Fruit fly (Drosophila melanogaster) whole organism, pupa: ENCODE measurements around the gene Had1.

Experiments
- CG10348 ChIP-seq: fragments of 200-800 bp; sonication (Bioruptor generic); IDR thresholded peaks from 2 replicates; pipeline ENCODE4 v1.3.6; 2022; ENCODE audit warnings: missing biosample characterization, missing genetic modification characterization
- CG12605 ChIP-seq: fragments of 200-800 bp; sonication (Bioruptor generic); IDR thresholded peaks from 2 replicates; pipeline ENCODE4 v1.3.6; 2022; ENCODE audit warnings: missing biosample characterization, missing genetic modification characterization
- CG13204 ChIP-seq: fragments of 200-800 bp; sonication (Bioruptor generic); optimal IDR thresholded peaks from 2 replicates; lab custom pipeline; 2018; ENCODE audit warnings: missing biosample characterization, mild to moderate bottlenecking, missing genetic modification characterization, moderate library complexity
- CG14655 ChIP-seq: fragments of 200-800 bp; sonication (Bioruptor generic); optimal IDR thresholded peaks from 3 replicates; lab custom pipeline; 2017; ENCODE audit warnings: mild to moderate bottlenecking, missing biosample characterization, missing genetic modification reagents, missing genetic modification characterization
- CG15710 ChIP-seq: fragments of 200-800 bp; sonication (Bioruptor generic); optimal IDR thresholded peaks from 2 replicates; lab custom pipeline; 2018; ENCODE audit warnings: missing biosample characterization, mild to moderate bottlenecking, missing genetic modification characterization, moderate library complexity
- CG17806 ChIP-seq: fragments of 200-800 bp; sonication (Bioruptor generic); optimal IDR thresholded peaks from 2 replicates; lab custom pipeline; 2018; ENCODE audit warnings: missing biosample characterization, mild to moderate bottlenecking, missing genetic modification characterization, moderate library complexity
- CG32121 ChIP-seq: fragments of 200-800 bp; sonication (Bioruptor generic); IDR thresholded peaks from 2 replicates; pipeline ENCODE4 v1.3.6; 2022; ENCODE audit warnings: missing biosample characterization, missing genetic modification characterization
- CG34367 ChIP-seq: fragments of 200-800 bp; sonication (Bioruptor generic); optimal IDR thresholded peaks from 2 replicates; lab custom pipeline; 2018; ENCODE audit warnings: missing biosample characterization, mild to moderate bottlenecking, missing genetic modification characterization
- CG4496 ChIP-seq: fragments of 200-800 bp; sonication (Bioruptor generic); IDR thresholded peaks from 3 replicates; pipeline ENCODE4 v1.3.6; 2022; ENCODE audit warnings: missing biosample characterization, missing genetic modification characterization
- CG8159 ChIP-seq: fragments of 200-800 bp; sonication (Bioruptor generic); optimal IDR thresholded peaks from 3 replicates; lab custom pipeline; 2018; ENCODE audit warnings: missing biosample characterization, mild to moderate bottlenecking, missing genetic modification characterization, moderate library complexity
- CG8301 ChIP-seq: fragments of 200-800 bp; sonication (Bioruptor generic); optimal IDR thresholded peaks from 2 replicates; lab custom pipeline; 2018; ENCODE audit warnings: missing biosample characterization, mild to moderate bottlenecking, missing genetic modification characterization
- CG9948 ChIP-seq: fragments of 200-800 bp; sonication (Bioruptor generic); optimal IDR thresholded peaks from 2 replicates; lab custom pipeline; 2018; ENCODE audit warnings: missing biosample characterization, mild to moderate bottlenecking, missing genetic modification characterization, moderate library complexity
- D1 ChIP-seq: fragments of 200-800 bp; sonication (Bioruptor generic); optimal IDR thresholded peaks from 2 replicates; lab custom pipeline; 2018; ENCODE audit warnings: missing biosample characterization, mild to moderate bottlenecking, missing genetic modification characterization, moderate library complexity
- EcR ChIP-seq: fragments of 200-800 bp; sonication (Bioruptor generic); optimal IDR thresholded peaks from 3 replicates; lab custom pipeline; 2019; ENCODE audit warnings: missing biosample characterization, missing genetic modification characterization, mild to moderate bottlenecking, moderate library complexity, missing genetic modification reagents
- Ets98B ChIP-seq: fragments of 200-800 bp; sonication (Bioruptor generic); IDR thresholded peaks from 2 replicates; pipeline ENCODE4 v1.3.6; 2022; ENCODE audit warnings: missing biosample characterization, missing genetic modification characterization
- Pif1A ChIP-seq: fragments of 200-800 bp; sonication (Bioruptor generic); optimal IDR thresholded peaks from 3 replicates; lab custom pipeline; 2016; ENCODE audit warnings: missing biosample characterization, missing genetic modification characterization
- Pif1B ChIP-seq: fragments of 200-800 bp; sonication (Bioruptor generic); optimal IDR thresholded peaks from 3 replicates; lab custom pipeline; 2016; ENCODE audit warnings: missing biosample characterization, missing genetic modification characterization
- Snoo ChIP-seq: fragments of 200-800 bp; sonication (Bioruptor generic); optimal IDR thresholded peaks from 3 replicates; lab custom pipeline; 2017; ENCODE audit warnings: missing biosample characterization, mild to moderate bottlenecking, missing genetic modification characterization, inconsistent platforms
- fd96Ca ChIP-seq: fragments of 200-800 bp; sonication (Bioruptor generic); IDR thresholded peaks from 3 replicates; pipeline ENCODE4 v1.3.6; 2022; ENCODE audit warnings: missing biosample characterization, missing genetic modification characterization
- gl ChIP-seq: fragments of 200-800 bp; sonication (Bioruptor generic); optimal IDR thresholded peaks from 2 replicates; lab custom pipeline; 2018; ENCODE audit warnings: missing biosample characterization, mild to moderate bottlenecking, missing genetic modification characterization
- rn ChIP-seq: fragments of 200-800 bp; sonication (Bioruptor generic); IDR thresholded peaks from 2 replicates; pipeline ENCODE4 v1.3.6; 2022; ENCODE audit warnings: missing biosample characterization, missing genetic modification characterization

Had1 gene

DNA sequence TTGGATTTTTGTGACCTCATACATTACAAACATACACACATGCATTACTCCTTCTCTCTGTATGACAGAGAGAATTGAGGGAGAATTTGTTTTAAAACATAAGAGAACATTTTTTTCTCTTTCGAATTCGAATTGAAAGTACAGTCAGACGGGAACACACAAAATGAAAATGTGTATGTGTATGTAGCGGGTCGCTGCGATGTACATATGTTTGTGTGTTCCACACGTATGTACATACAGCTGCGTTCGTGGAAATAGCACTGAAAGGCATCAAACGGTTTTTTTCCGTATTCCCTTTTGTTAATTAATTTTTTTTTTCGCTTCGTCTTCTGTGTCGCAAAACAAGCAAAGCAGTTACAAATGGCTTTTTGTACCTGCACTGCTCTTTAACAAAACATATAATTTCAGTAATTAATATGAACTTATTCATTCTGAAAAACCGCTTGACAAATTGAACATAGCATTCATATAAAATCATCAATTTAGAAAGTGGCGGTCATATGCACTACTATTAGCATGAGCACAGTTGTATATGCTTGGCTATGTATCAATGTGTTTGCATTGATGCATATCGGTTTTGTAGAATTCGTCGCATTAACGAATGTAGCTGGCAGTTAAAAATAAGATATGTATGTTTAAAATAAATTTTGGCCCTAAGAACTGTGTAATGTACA lies 24.3 kb upstream of the Had1 start:
- TF ChIP-seq Pif1B (GFP tag; lab: Kevin White, UChicago): peak; percentile 95
- TF ChIP-seq Ets98B: peak; percentile 89
- TF ChIP-seq CG15710 (tag; lab: Kevin White, UChicago): peak; percentile 97
- peak; percentile 97 for TF ChIP-seq CG34367 (tag; lab: Kevin White, UChicago)
- TF ChIP-seq Snoo (tag; lab: Kevin White, UChicago): peak; percentile 96
- TF ChIP-seq rn (GFP tag; lab: Robert Waterston, UW): peak; percentile 86
- TF ChIP-seq fd96Ca (GFP tag; lab: Robert Waterston, UW): peak; percentile 96
- TF ChIP-seq CG17806: peak; percentile 95
- TF ChIP-seq CG10348 (GFP tag; lab: Robert Waterston, UW): peak; percentile 79
- peak; percentile 90 for TF ChIP-seq CG12605 (GFP tag; lab: Robert Waterston, UW)
- TF ChIP-seq D1 (tag; lab: Kevin White, UChicago): peak; percentile 95
- TF ChIP-seq CG8159 (tag; lab: Kevin White, UChicago): peak; percentile 98
- peak; percentile 93 for TF ChIP-seq CG13204 (GFP tag; lab: Kevin White, UChicago)
- TF ChIP-seq CG32121 (GFP tag; lab: Robert Waterston, UW): peak; percentile 96
- TF ChIP-seq CG9948 (tag; lab: Kevin White, UChicago): peak; percentile 97
- TF ChIP-seq CG4496: peak; percentile 94
- TF ChIP-seq gl (tag; lab: Kevin White, UChicago): peak; percentile 94
- peak; percentile 97 for TF ChIP-seq Pif1A (GFP tag; lab: Kevin White, UChicago)
- TF ChIP-seq EcR (GFP tag; lab: Kevin White, UChicago): peak; percentile 6
- peak; percentile 98 for TF ChIP-seq CG8301
- peak; percentile 99 for TF ChIP-seq CG14655 (GFP tag; lab: Kevin White, UChicago)

- TF ChIP-seq CG10348 (GFP tag; lab: Robert Waterston, UW): no peak
- no peak for TF ChIP-seq CG12605 (GFP tag; lab: Robert Waterston, UW)
- no peak for TF ChIP-seq CG32121 (GFP tag; lab: Robert Waterston, UW)
- TF ChIP-seq CG8301: no peak
- TF ChIP-seq CG34367 (tag; lab: Kevin White, UChicago): no peak
- TF ChIP-seq Snoo (tag; lab: Kevin White, UChicago): no peak
- no peak for TF ChIP-seq gl (tag; lab: Kevin White, UChicago)
- no peak for TF ChIP-seq rn (GFP tag; lab: Robert Waterston, UW)
- TF ChIP-seq fd96Ca (GFP tag; lab: Robert Waterston, UW): no peak
- no peak for TF ChIP-seq EcR (GFP tag; lab: Kevin White, UChicago)
- no peak for TF ChIP-seq CG13204 (GFP tag; lab: Kevin White, UChicago)
- no peak for TF ChIP-seq D1 (tag; lab: Kevin White, UChicago)
- no peak for TF ChIP-seq CG4496
- TF ChIP-seq Pif1A (GFP tag; lab: Kevin White, UChicago): no peak
- TF ChIP-seq, all 21 proteins: peak for 0
Observed at dm6 chrX:16331562-16332233, 23.2 kb upstream of the Had1 start.

- TF ChIP-seq Ets98B: no peak
- no peak for TF ChIP-seq Pif1B (GFP tag; lab: Kevin White, UChicago)
- no peak for TF ChIP-seq Pif1A (GFP tag; lab: Kevin White, UChicago)
- no peak for TF ChIP-seq CG34367 (tag; lab: Kevin White, UChicago)
- TF ChIP-seq CG4496: no peak
- no peak for TF ChIP-seq CG10348 (GFP tag; lab: Robert Waterston, UW)
- no peak for TF ChIP-seq CG8159 (tag; lab: Kevin White, UChicago)
- TF ChIP-seq Snoo (tag; lab: Kevin White, UChicago): no peak
- TF ChIP-seq CG12605 (GFP tag; lab: Robert Waterston, UW): no peak
- TF ChIP-seq CG15710 (tag; lab: Kevin White, UChicago): no peak
- TF ChIP-seq CG14655 (GFP tag; lab: Kevin White, UChicago): no peak
- no peak for TF ChIP-seq CG17806
- no peak for TF ChIP-seq gl (tag; lab: Kevin White, UChicago)
- TF ChIP-seq EcR (GFP tag; lab: Kevin White, UChicago): no peak
- TF ChIP-seq CG9948 (tag; lab: Kevin White, UChicago): no peak
- TF ChIP-seq rn (GFP tag; lab: Robert Waterston, UW): no peak
Observed at dm6 chrX:16330659-16331058, 22.2 kb upstream of the Had1 start, which contains the start of gene CG9919. Gene CG9919 (minus strand): TSS chrX:16330759.

DNA sequence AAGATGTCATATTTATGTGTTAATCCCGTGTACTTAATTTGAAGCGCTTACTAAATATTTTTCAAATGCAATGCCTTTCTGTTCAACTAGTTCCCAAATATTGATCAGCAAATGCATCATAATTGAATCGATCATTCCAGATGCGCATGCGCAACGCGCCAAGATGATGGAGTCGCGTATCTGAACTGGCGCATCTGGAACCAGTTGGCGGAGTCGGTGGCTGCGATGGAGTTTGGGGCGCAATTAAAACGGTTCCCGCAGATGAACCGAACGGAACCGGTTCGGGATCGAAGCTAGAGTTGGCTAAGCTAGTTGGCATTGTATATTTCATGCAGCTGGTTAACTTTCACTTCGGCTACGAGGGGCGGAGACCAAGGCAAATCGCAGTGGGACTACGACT lies 17.0 kb upstream of the Had1 start, which contains the start of gene CalpC:
Gene CalpC (plus strand): TSS at position 292 of the 400 bp plus-strand sequence.
- TF ChIP-seq rn (GFP tag; lab: Robert Waterston, UW) (no peak), fd96Ca (GFP tag; lab: Robert Waterston, UW) (no peak), CG8159 (tag; lab: Kevin White, UChicago) (no peak), CG13204 (GFP tag; lab: Kevin White, UChicago) (no peak), EcR (GFP tag; lab: Kevin White, UChicago) (no peak), CG10348 (GFP tag; lab: Robert Waterston, UW) (no peak), CG34367 (tag; lab: Kevin White, UChicago) (no peak), Pif1A (GFP tag; lab: Kevin White, UChicago) (no peak), Ets98B (no peak)

dm6 chrX:16323536-16323935 lies 15.1 kb upstream of the Had1 start:
- TF ChIP-seq fd96Ca (GFP tag; lab: Robert Waterston, UW) (no peak), CG15710 (tag; lab: Kevin White, UChicago) (no peak), CG17806 (no peak), Pif1A (GFP tag; lab: Kevin White, UChicago) (no peak), CG34367 (tag; lab: Kevin White, UChicago) (no peak), CG4496 (no peak), Ets98B (no peak)
